Fruit fly (Drosophila melanogaster): ENCODE data around the gene prage.
A peak's percentile ranks its signal among the peaks of the same experiment; 100 is the strongest.

prage gene

dm6 chrX:1879606-1880110, 106.1 kb downstream of the prage start, which contains the start of gene CG14818 (continued):
- TF ChIP-seq CG13287 (GFP tag; IDR thresholded peaks at IDR 0.05; ENCODE audit: partially characterized antibody) (peak; percentile 87), CG6654 (GFP tag; optimal IDR thresholded peaks at IDR 0.05) (peak; percentile 17), esg (GFP tag; conservative IDR thresholded peaks at IDR 0.05) (peak; percentile 31; the same call in 1 of the 2 replicates), CG16779 (GFP tag; IDR thresholded peaks at IDR 0.05) (0 out of 2 replicates have a peak, but pooled peaks have one; percentile 45), CG6272 (GFP tag; IDR thresholded peaks at IDR 0.05) (peak; percentile 50), Pdp1 (GFP tag; optimal IDR thresholded peaks at IDR 0.05) (peak; percentile 36 to 63), trh (GFP tag; optimal IDR thresholded peaks at IDR 0.05) (no peak), sens-2 (GFP tag; IDR thresholded peaks at IDR 0.05) (peak; percentile 40; the same call in 1 of the 2 replicates), CG13624 (GFP tag; optimal IDR thresholded peaks at IDR 0.05) (peak; percentile 47), Atf6 (GFP tag; IDR thresholded peaks at IDR 0.05) (peak; percentile 59; the same call in 1 of the 2 replicates), CG2199 (GFP tag; IDR thresholded peaks at IDR 0.05) (no peak), eyg (GFP tag; optimal IDR thresholded peaks at IDR 0.05) (peak; percentile 19), vvl (GFP tag; IDR thresholded peaks at IDR 0.05) (peak; percentile 74), knrl (GFP tag; IDR thresholded peaks at IDR 0.05; ENCODE audit: partially characterized antibody) (peak; percentile 89), fru (optimal IDR thresholded peaks at IDR 0.05) (no peak), wor (GFP tag; IDR thresholded peaks at IDR 0.05) (no peak), luna (GFP tag; optimal IDR thresholded peaks at IDR 0.05) (peak; percentile 25), CG17385 (GFP tag; optimal IDR thresholded peaks at IDR 0.05) (peak; percentile 53), gem (tag; optimal IDR thresholded peaks at IDR 0.05) (peak; percentile 68), hb (GFP tag; IDR thresholded peaks at IDR 0.05; ENCODE audit: partially characterized antibody) (peak; percentile 66), otp (GFP tag; IDR thresholded peaks at IDR 0.05) (peak; percentile 56; the same call in 1 of the 3 replicates), ab (GFP tag; optimal IDR thresholded peaks at IDR 0.05) (peak; percentile 53), CG7839 (tag; optimal IDR thresholded peaks at IDR 0.05) (peak; percentile 66), CG4707 (GFP tag; optimal IDR thresholded peaks at IDR 0.05) (peak; percentile 30), Dad (GFP tag; optimal IDR thresholded peaks at IDR 0.05) (no peak), bsh (GFP tag; optimal IDR thresholded peaks at IDR 0.05) (peak in 1 of 2 experiments; percentile 62), CG7928 (GFP tag; optimal IDR thresholded peaks at IDR 0.05) (no peak), Trl (optimal IDR thresholded peaks at IDR 0.05) (no peak), Trl (GFP tag; optimal IDR thresholded peaks at IDR 0.05) (peak; percentile 69), mld (GFP tag; IDR thresholded peaks at IDR 0.05; ENCODE audit: partially characterized antibody) (peak; percentile 57; the same call in 1 of the 3 replicates), NK7.1 (GFP tag; optimal IDR thresholded peaks at IDR 0.05) (peak; percentile 27), Lpt (GFP tag; optimal IDR thresholded peaks at IDR 0.05) (no peak), cato (GFP tag; optimal IDR thresholded peaks at IDR 0.05; ENCODE audit: borderline replicate concordance) (peak; percentile 38), BtbVII (GFP tag; optimal IDR thresholded peaks at IDR 0.05) (peak; percentile 25), schlank (tag; optimal IDR thresholded peaks at IDR 0.05) (peak; percentile 42), CG2129 (GFP tag; IDR thresholded peaks at IDR 0.05; ENCODE audit: partially characterized antibody) (peak; percentile 87), YL-1 (GFP tag; optimal IDR thresholded peaks at IDR 0.05) (peak; percentile 44), H2.0 (GFP tag; IDR thresholded peaks at IDR 0.05) (peak; percentile 44; the same call in 1 of the 2 replicates), gfzf (GFP tag; optimal IDR thresholded peaks at IDR 0.05) (peak; percentile 1), CG18619 (GFP tag; optimal IDR thresholded peaks at IDR 0.05) (peak; percentile 49), sisA (GFP tag; IDR thresholded peaks at IDR 0.05) (peak; percentile 52), CG31441 (GFP tag; IDR thresholded peaks at IDR 0.05) (no peak; the same call in 1 of the 2 replicates), maf-S (GFP tag; optimal IDR thresholded peaks at IDR 0.05) (peak; percentile 59), gsb-n (tag; optimal IDR thresholded peaks at IDR 0.05) (no peak), pho (GFP tag; optimal IDR thresholded peaks at IDR 0.05) (peak; percentile 41), CG9932 (GFP tag; IDR thresholded peaks at IDR 0.05) (peak; percentile 78), CG42726 (GFP tag; IDR thresholded peaks at IDR 0.05; ENCODE audit: partially characterized antibody) (no peak; the same call in 1 of the 2 replicates), Hey (tag; optimal IDR thresholded peaks at IDR 0.05) (no peak), amos (GFP tag; IDR thresholded peaks at IDR 0.05; ENCODE audit: partially characterized antibody) (peak; percentile 78), Nf-YB (GFP tag; optimal IDR thresholded peaks at IDR 0.05) (peak; percentile 79)

Data from whole organism, embryonic.